Worm (Caenorhabditis elegans) whole organism, L3 larva: Measurements from ENCODE around the gene T12A2.3.

Experiments used
- elt-2 ChIP-seq: sonication (generic microtip); optimal IDR thresholded peaks from 2 replicates; lab custom pipeline; 2016; ENCODE audit warnings: missing genetic modification reagents, mild to moderate bottlenecking, missing genetic modification characterization, missing compliant biosample characterization
- hmg-11 ChIP-seq: sonication (generic microtip); optimal IDR thresholded peaks from 2 replicates; lab custom pipeline; 2016; ENCODE audit warnings: missing genetic modification characterization, missing compliant biosample characterization
- snpc-4 ChIP-seq: fragments of 150-350 bp; optimal IDR thresholded peaks from 2 replicates; lab custom pipeline; 2014; ENCODE audit warnings: missing biosample characterization, missing genetic modification characterization
- ztf-4 ChIP-seq: fragments of 150-350 bp; optimal IDR thresholded peaks from 2 replicates; lab custom pipeline; 2014; ENCODE audit warnings: missing biosample characterization, missing genetic modification characterization

- TF ChIP-seq snpc-4 (tag; lab: Kevin White, UChicago) = no peak
- no peak for TF ChIP-seq ztf-4
- no peak for TF ChIP-seq hmg-11 (tag; lab: Kevin White, UChicago)
- no peak for TF ChIP-seq elt-2
These were observed 48.7 kb downstream of the T12A2.3 start for ce11 chrIII:6289366-6289765.
